Fruit fly (Drosophila melanogaster) whole organism, embryonic: Measurements from ENCODE around the gene Nulp1.

Source experiments
- B-H2 ChIP-seq: fragments of 200-800 bp; sonication (Bioruptor generic); optimal IDR thresholded peaks from 2 replicates; lab custom pipeline; 2018; ENCODE audit warnings: missing biosample characterization, mild to moderate bottlenecking, missing genetic modification characterization
- Bdp1 ChIP-seq: fragments of 200-800 bp; sonication (Bioruptor generic); optimal IDR thresholded peaks from 3 replicates; lab custom pipeline; 2016; ENCODE audit warnings: missing biosample characterization, missing genetic modification characterization
- CG1024 ChIP-seq: fragments of 200-800 bp; sonication (Bioruptor generic); IDR thresholded peaks from 2 replicates; pipeline ENCODE4 v1.3.6; 2022; ENCODE audit warnings: missing biosample characterization, missing genetic modification characterization
- CG12299 ChIP-seq: fragments of 200-800 bp; sonication (Bioruptor generic); optimal IDR thresholded peaks from 2 replicates; lab custom pipeline; 2018; ENCODE audit warnings: missing biosample characterization, mild to moderate bottlenecking, missing genetic modification characterization
- CG12659 ChIP-seq: fragments of 200-800 bp; sonication (Bioruptor generic); optimal IDR thresholded peaks from 3 replicates; lab custom pipeline; 2017; ENCODE audit warnings: mild to moderate bottlenecking, missing biosample characterization, missing genetic modification reagents, missing genetic modification characterization
- CG13287 ChIP-seq: fragments of 200-800 bp; sonication (Bioruptor generic); IDR thresholded peaks from 2 replicates; pipeline ENCODE4 v1.3.6; 2022; ENCODE audit warnings: missing biosample characterization, missing genetic modification characterization; ENCODE audit not compliant: partially characterized antibody
- CG15601 ChIP-seq: fragments of 200-800 bp; sonication (Bioruptor generic); optimal IDR thresholded peaks from 3 replicates; lab custom pipeline; 2019; ENCODE audit warnings: missing biosample characterization, mild to moderate bottlenecking, missing genetic modification characterization, moderate library complexity
- CG17385 ChIP-seq: fragments of 200-800 bp; sonication (Bioruptor generic); optimal IDR thresholded peaks from 3 replicates; lab custom pipeline; 2018; ENCODE audit warnings: missing biosample characterization, mild to moderate bottlenecking, missing genetic modification characterization
- CG18619 ChIP-seq: fragments of 200-800 bp; sonication (Bioruptor generic); optimal IDR thresholded peaks from 3 replicates; lab custom pipeline; 2017; ENCODE audit warnings: missing biosample characterization, mild to moderate bottlenecking, missing genetic modification characterization
- CG2116 ChIP-seq: fragments of 200-800 bp; sonication (Bioruptor generic); optimal IDR thresholded peaks from 3 replicates; lab custom pipeline; 2018; ENCODE audit warnings: missing biosample characterization, mild to moderate bottlenecking, missing genetic modification characterization
- CG4360 ChIP-seq: fragments of 200-800 bp; sonication (Bioruptor generic); IDR thresholded peaks from 2 replicates; pipeline ENCODE4 v1.3.6; 2022; ENCODE audit warnings: missing biosample characterization, missing genetic modification characterization
- CG4854 ChIP-seq: fragments of 200-800 bp; sonication (Bioruptor generic); optimal IDR thresholded peaks from 2 replicates; lab custom pipeline; 2016; ENCODE audit warnings: missing biosample characterization, missing genetic modification characterization, inconsistent platforms
- CG5953 ChIP-seq: fragments of 200-800 bp; sonication (Bioruptor generic); IDR thresholded peaks from 2 replicates; pipeline ENCODE4 v1.3.6; 2022; ENCODE audit warnings: missing biosample characterization, missing genetic modification characterization
- CG7987 ChIP-seq: fragments of 200-800 bp; sonication (Bioruptor generic); optimal IDR thresholded peaks from 2 replicates; lab custom pipeline; 2018; ENCODE audit warnings: missing biosample characterization, mild to moderate bottlenecking, missing genetic modification characterization, moderate library complexity
- Camta ChIP-seq: fragments of 200-800 bp; sonication (Bioruptor generic); optimal IDR thresholded peaks from 2 replicates; lab custom pipeline; 2016; ENCODE audit warnings: missing biosample characterization, missing genetic modification characterization
- CrebB ChIP-seq: fragments of 200-800 bp; sonication (Bioruptor generic); optimal IDR thresholded peaks from 3 replicates; lab custom pipeline; 2018; ENCODE audit warnings: missing biosample characterization, mild to moderate bottlenecking, missing genetic modification characterization
- D ChIP-seq, 2 experiments: fragments of 200-800 bp in 1 of 2; fragments of >200 bp in 1 of 2; sonication (Bioruptor generic) in 1 of 2; optimal IDR thresholded peaks; 2 replicates in 1 of 2; 3 replicates in 1 of 2; lab custom pipeline; 2017; ENCODE audit warnings: mild to moderate bottlenecking in 1 of 2, missing biosample characterization in 1 of 2, missing genetic modification characterization in 1 of 2, missing genetic modification reagents in 1 of 2
- Dad ChIP-seq: fragments of 200-800 bp; sonication (Bioruptor generic); optimal IDR thresholded peaks from 3 replicates; lab custom pipeline; 2016; ENCODE audit warnings: missing biosample characterization, missing genetic modification characterization
- Fer1 ChIP-seq: fragments of 200-800 bp; sonication (Bioruptor generic); optimal IDR thresholded peaks from 2 replicates; lab custom pipeline; 2017; ENCODE audit warnings: missing biosample characterization, mild to moderate bottlenecking, missing genetic modification characterization
- Gsc ChIP-seq: fragments of 200-800 bp; sonication (Bioruptor generic); IDR thresholded peaks from 2 replicates; pipeline ENCODE4 v1.3.6; 2022; ENCODE audit warnings: missing biosample characterization, missing genetic modification characterization
- H15 ChIP-seq: fragments of 200-800 bp; sonication (Bioruptor generic); IDR thresholded peaks from 3 replicates; pipeline ENCODE4 v1.3.6; 2022; ENCODE audit warnings: missing biosample characterization, missing genetic modification characterization
- Hand ChIP-seq: fragments of 200-800 bp; sonication (Bioruptor generic); optimal IDR thresholded peaks from 2 replicates; lab custom pipeline; 2017; ENCODE audit warnings: mild to moderate bottlenecking, missing biosample characterization, missing genetic modification reagents, missing genetic modification characterization
- Hr78 ChIP-seq, 2 experiments: fragments of 200-800 bp in 1 of 2; fragments of >200 bp in 1 of 2; sonication (Bioruptor generic) in 1 of 2; optimal IDR thresholded peaks; 2 replicates each; lab custom pipeline; 2017 to 2019; ENCODE audit warnings: missing biosample characterization in 2 of 2, missing genetic modification characterization in 2 of 2, mild to moderate bottlenecking in 1 of 2, moderate library complexity in 1 of 2
- Kr ChIP-seq: fragments of 200-800 bp; sonication (Bioruptor generic); optimal IDR thresholded peaks from 2 replicates; lab custom pipeline; 2017; ENCODE audit warnings: missing biosample characterization, mild to moderate bottlenecking, missing genetic modification characterization
- Meics ChIP-seq: fragments of 200-800 bp; sonication (Bioruptor generic); optimal IDR thresholded peaks from 2 replicates; lab custom pipeline; 2017; ENCODE audit warnings: missing biosample characterization, mild to moderate bottlenecking, missing genetic modification characterization
- Myb ChIP-seq: fragments of 200-800 bp; sonication (Bioruptor generic); optimal IDR thresholded peaks from 2 replicates; lab custom pipeline; 2016; ENCODE audit warnings: missing biosample characterization, missing genetic modification characterization
- NC2β ChIP-seq: fragments of 200-800 bp; sonication (Bioruptor generic); optimal IDR thresholded peaks from 2 replicates; lab custom pipeline; 2016; ENCODE audit warnings: missing biosample characterization, missing genetic modification characterization
- NFAT ChIP-seq: fragments of 200-800 bp; sonication (Bioruptor generic); IDR thresholded peaks from 2 replicates; pipeline ENCODE4 v1.3.6; 2022; ENCODE audit warnings: missing biosample characterization, missing genetic modification characterization
- Optix ChIP-seq: fragments of 200-800 bp; sonication (Bioruptor generic); IDR thresholded peaks from 3 replicates; pipeline ENCODE4 v1.3.6; 2022; ENCODE audit warnings: missing biosample characterization, missing genetic modification characterization
- Scr ChIP-seq: fragments of 200-800 bp; sonication (Bioruptor generic); IDR thresholded peaks from 2 replicates; pipeline ENCODE4 v1.3.6; 2022; ENCODE audit warnings: missing biosample characterization, missing genetic modification characterization; ENCODE audit not compliant: partially characterized antibody
- Spps ChIP-seq: fragments of 200-800 bp; sonication (Bioruptor generic); optimal IDR thresholded peaks from 2 replicates; lab custom pipeline; 2018; ENCODE audit warnings: missing biosample characterization, mild to moderate bottlenecking, missing genetic modification characterization
- Ssrp ChIP-seq: fragments of 200-800 bp; sonication (Bioruptor generic); optimal IDR thresholded peaks from 2 replicates; lab custom pipeline; 2018; ENCODE audit warnings: missing biosample characterization, mild to moderate bottlenecking, missing genetic modification characterization, moderate library complexity
- Trl ChIP-seq, 3 experiments: fragments of >200 bp in 2 of 3; fragments of 200-800 bp in 1 of 3; sonication (Bioruptor generic) in 1 of 3; optimal IDR thresholded peaks; 2 replicates in 1 of 3; 3 replicates in 2 of 3; lab custom pipeline; 2016 to 2017; ENCODE audit warnings: missing biosample characterization in 1 of 3, missing genetic modification characterization in 1 of 3
- ab ChIP-seq: fragments of 200-800 bp; sonication (Bioruptor generic); optimal IDR thresholded peaks from 2 replicates; lab custom pipeline; 2016; ENCODE audit warnings: missing biosample characterization, missing genetic modification characterization
- al ChIP-seq: fragments of 200-800 bp; sonication (Bioruptor generic); IDR thresholded peaks from 2 replicates; pipeline ENCODE4 v1.3.6; 2022; ENCODE audit warnings: missing biosample characterization, missing genetic modification characterization
- bbx ChIP-seq: fragments of 200-800 bp; sonication (Bioruptor generic); IDR thresholded peaks from 2 replicates; pipeline ENCODE4 v1.3.6; 2022; ENCODE audit warnings: missing biosample characterization, missing genetic modification characterization; ENCODE audit not compliant: partially characterized antibody
- cg ChIP-seq: fragments of 200-800 bp; sonication (Bioruptor generic); optimal IDR thresholded peaks from 3 replicates; lab custom pipeline; 2019; ENCODE audit warnings: missing biosample characterization, mild to moderate bottlenecking, missing genetic modification characterization, moderate library complexity
- danr ChIP-seq: fragments of 200-800 bp; sonication (Bioruptor generic); IDR thresholded peaks from 2 replicates; pipeline ENCODE4 v1.3.6; 2022; ENCODE audit warnings: missing biosample characterization, missing genetic modification characterization
- fd96Cb ChIP-seq: fragments of 200-800 bp; sonication (Bioruptor generic); optimal IDR thresholded peaks from 2 replicates; lab custom pipeline; 2018; ENCODE audit warnings: missing biosample characterization, mild to moderate bottlenecking, missing genetic modification characterization, moderate library complexity
- mirr ChIP-seq: fragments of 200-800 bp; sonication (Bioruptor generic); optimal IDR thresholded peaks from 3 replicates; lab custom pipeline; 2018; ENCODE audit warnings: missing biosample characterization, mild to moderate bottlenecking, missing genetic modification characterization
- nerfin-1 ChIP-seq: fragments of 200-800 bp; sonication (Bioruptor generic); optimal IDR thresholded peaks from 3 replicates; lab custom pipeline; 2019; ENCODE audit warnings: missing biosample characterization, mild to moderate bottlenecking, missing genetic modification characterization, moderate library complexity
- nom ChIP-seq: fragments of 200-800 bp; sonication (Bioruptor generic); optimal IDR thresholded peaks from 2 replicates; lab custom pipeline; 2017; ENCODE audit warnings: missing biosample characterization, missing genetic modification characterization, mild to moderate bottlenecking, moderate library complexity, missing genetic modification reagents
- oc ChIP-seq: fragments of 200-800 bp; sonication (Bioruptor generic); optimal IDR thresholded peaks from 2 replicates; lab custom pipeline; 2018; ENCODE audit warnings: missing biosample characterization, mild to moderate bottlenecking, missing genetic modification characterization, moderate library complexity
- p53 ChIP-seq: fragments of 200-800 bp; sonication (Bioruptor generic); optimal IDR thresholded peaks from 2 replicates; lab custom pipeline; 2016; ENCODE audit warnings: missing biosample characterization, missing genetic modification characterization
- pb ChIP-seq: fragments of 200-800 bp; sonication (Bioruptor generic); optimal IDR thresholded peaks from 3 replicates; lab custom pipeline; 2016; ENCODE audit warnings: missing biosample characterization, missing genetic modification characterization
- sc ChIP-seq, 3 experiments: fragments of >200 bp in 2 of 3; fragments of 200-800 bp in 1 of 3; sonication (Bioruptor generic) in 1 of 3; optimal IDR thresholded peaks; 2 replicates in 2 of 3; 3 replicates in 1 of 3; lab custom pipeline; 2017; ENCODE audit warnings: mild to moderate bottlenecking in 1 of 3, missing biosample characterization in 1 of 3, missing genetic modification characterization in 1 of 3, missing genetic modification reagents in 1 of 3
- ssp ChIP-seq: fragments of 200-800 bp; sonication (Bioruptor generic); IDR thresholded peaks from 2 replicates; pipeline ENCODE4 v1.3.6; 2022; ENCODE audit warnings: missing biosample characterization, missing genetic modification characterization
- stwl ChIP-seq: fragments of 200-800 bp; sonication (Bioruptor generic); optimal IDR thresholded peaks from 3 replicates; lab custom pipeline; 2018; ENCODE audit warnings: missing biosample characterization, mild to moderate bottlenecking, missing genetic modification characterization, moderate library complexity
- tio ChIP-seq: fragments of 200-800 bp; sonication (Bioruptor generic); optimal IDR thresholded peaks from 2 replicates; lab custom pipeline; 2017; ENCODE audit warnings: missing biosample characterization, missing genetic modification characterization, inconsistent platforms
- zfh1 ChIP-seq: fragments of 200-800 bp; sonication (Bioruptor generic); IDR thresholded peaks from 3 replicates; pipeline ENCODE4 v1.3.6; 2022; ENCODE audit warnings: missing biosample characterization, missing genetic modification characterization

Nulp1 gene

dm6 chr3L:8073370-8073769 lies 36.8 kb upstream of the Nulp1 start (continued):
- TF ChIP-seq Ssrp (tag; lab: Kevin White, UChicago) (no peak), ab (GFP tag; lab: Kevin White, UChicago) (no peak), oc (tag; lab: Kevin White, UChicago) (no peak), CG18619 (no peak), al (GFP tag; lab: Robert Waterston, UW) (peak; percentile 26; the same call in 1 of the 2 replicates), NFAT (no peak), Dad (GFP tag; lab: Kevin White, UChicago) (no peak), danr (GFP tag; lab: Robert Waterston, UW) (no peak), D (optimal IDR thresholded peaks at IDR 0.05; lab: Kevin White, UChicago) (no peak), D (GFP tag; optimal IDR thresholded peaks at IDR 0.05; lab: Kevin White, UChicago) (no peak), CG15601 (tag; lab: Kevin White, UChicago) (no peak), B-H2 (GFP tag; lab: Kevin White, UChicago) (no peak), CG1024 (GFP tag; lab: Robert Waterston, UW) (no peak), Meics (peak; percentile 24), ssp (GFP tag; lab: Robert Waterston, UW) (no peak), Trl (optimal IDR thresholded peaks at IDR 0.05; lab: Kevin White, UChicago) (no peak), Trl (GFP tag; optimal IDR thresholded peaks at IDR 0.05; lab: Kevin White, UChicago) (no peak), tio (GFP tag; lab: Kevin White, UChicago) (peak; percentile 1), mirr (GFP tag; lab: Kevin White, UChicago) (peak; percentile 9), CG13287 (GFP tag; lab: Robert Waterston, UW) (no peak), cg (GFP tag; lab: Kevin White, UChicago) (no peak), NC2β (GFP tag; lab: Kevin White, UChicago) (no peak), Hr78 (GFP tag; optimal IDR thresholded peaks at IDR 0.05; lab: Kevin White, UChicago) (no peak), CG5953 (GFP tag; lab: Robert Waterston, UW) (no peak), Fer1 (GFP tag; lab: Kevin White, UChicago) (no peak), Gsc (GFP tag; lab: Robert Waterston, UW) (no peak), Kr (GFP tag; lab: Kevin White, UChicago) (no peak), CG4854 (GFP tag; lab: Kevin White, UChicago) (no peak), Myb (GFP tag; lab: Kevin White, UChicago) (no peak), CG2116 (GFP tag; lab: Kevin White, UChicago) (no peak), CG12659 (GFP tag; lab: Kevin White, UChicago) (no peak), CrebB (tag; lab: Kevin White, UChicago) (no peak), CG12299 (tag; lab: Kevin White, UChicago) (no peak), pb (GFP tag; lab: Kevin White, UChicago) (no peak), Optix (GFP tag; lab: Robert Waterston, UW) (no peak), Camta (GFP tag; lab: Kevin White, UChicago) (no peak), fd96Cb (tag; lab: Kevin White, UChicago) (no peak), Hand (GFP tag; lab: Kevin White, UChicago) (no peak), CG4360 (GFP tag; lab: Robert Waterston, UW) (no peak), nom (GFP tag; lab: Kevin White, UChicago) (no peak), Scr (GFP tag; lab: Robert Waterston, UW) (no peak), sc (optimal IDR thresholded peaks at IDR 0.05; lab: Kevin White, UChicago) (no peak), sc (GFP tag; optimal IDR thresholded peaks at IDR 0.05; lab: Kevin White, UChicago) (no peak), stwl (tag; lab: Kevin White, UChicago) (no peak), nerfin-1 (tag; lab: Kevin White, UChicago) (no peak), Bdp1 (GFP tag; lab: Kevin White, UChicago) (no peak), p53 (GFP tag; lab: Kevin White, UChicago) (no peak), CG7987 (GFP tag; lab: Kevin White, UChicago) (no peak), CG17385 (no peak), H15 (GFP tag; lab: Robert Waterston, UW) (no peak), Spps (tag; lab: Kevin White, UChicago) (no peak), bbx (GFP tag; lab: Robert Waterston, UW) (no peak), zfh1 (GFP tag; lab: Robert Waterston, UW) (no peak)
